Worm (Caenorhabditis elegans) whole organism, midembryonic: ENCODE measurements around the gene dct-6.

Experiments used
- T22C8.4 ChIP-seq: fragments of 200-800 bp; sonication (Bioruptor generic); IDR thresholded peaks from 2 replicates; pipeline ENCODE4 v1.3.6; 2022; ENCODE audit warnings: missing genetic modification characterization, missing compliant biosample characterization
- cog-1 ChIP-seq: sonication (generic microtip); optimal IDR thresholded peaks from 2 replicates; lab custom pipeline; 2016; ENCODE audit warnings: missing genetic modification characterization, missing compliant biosample characterization
- flt-1 ChIP-seq: fragments of 200-800 bp; sonication (Bioruptor generic); IDR thresholded peaks from 2 replicates; pipeline ENCODE4 v1.3.6; 2022; ENCODE audit warnings: missing genetic modification characterization, missing compliant biosample characterization
- klf-2 ChIP-seq: fragments of 200-800 bp; sonication (Bioruptor generic); conservative IDR thresholded peaks from 2 replicates; pipeline ENCODE4 v1.3.6; 2022; ENCODE audit warnings: missing genetic modification reagents, missing genetic modification characterization, missing compliant biosample characterization
- med-1 ChIP-seq: sonication (generic microtip); optimal IDR thresholded peaks from 2 replicates; lab custom pipeline; 2017; ENCODE audit warnings: missing genetic modification characterization, mild to moderate bottlenecking, missing compliant biosample characterization, antibody characterized with exemption, missing genetic modification reagents; ENCODE audit not compliant: insufficient read depth
- ref-1 ChIP-seq: fragments of 200-800 bp; sonication (Bioruptor generic); conservative IDR thresholded peaks from 2 replicates; pipeline ENCODE4 v1.3.6; 2022; ENCODE audit warnings: missing genetic modification reagents, missing genetic modification characterization, missing compliant biosample characterization
- tab-1 ChIP-seq: fragments of 200-800 bp; sonication (Bioruptor generic); IDR thresholded peaks from 2 replicates; pipeline ENCODE4 v1.3.6; 2022; ENCODE audit warnings: missing genetic modification characterization, missing compliant biosample characterization
- ztf-23 ChIP-seq: fragments of 200-800 bp; sonication (Bioruptor generic); IDR thresholded peaks from 2 replicates; pipeline ENCODE4 v1.3.6; 2022; ENCODE audit warnings: missing genetic modification reagents, missing genetic modification characterization, missing compliant biosample characterization
- ztf-29 ChIP-seq: fragments of 200-800 bp; sonication (Bioruptor generic); IDR thresholded peaks from 2 replicates; pipeline ENCODE4 v1.3.6; 2022; ENCODE audit warnings: missing genetic modification reagents, missing genetic modification characterization, missing compliant biosample characterization

Gene dct-6

DNA sequence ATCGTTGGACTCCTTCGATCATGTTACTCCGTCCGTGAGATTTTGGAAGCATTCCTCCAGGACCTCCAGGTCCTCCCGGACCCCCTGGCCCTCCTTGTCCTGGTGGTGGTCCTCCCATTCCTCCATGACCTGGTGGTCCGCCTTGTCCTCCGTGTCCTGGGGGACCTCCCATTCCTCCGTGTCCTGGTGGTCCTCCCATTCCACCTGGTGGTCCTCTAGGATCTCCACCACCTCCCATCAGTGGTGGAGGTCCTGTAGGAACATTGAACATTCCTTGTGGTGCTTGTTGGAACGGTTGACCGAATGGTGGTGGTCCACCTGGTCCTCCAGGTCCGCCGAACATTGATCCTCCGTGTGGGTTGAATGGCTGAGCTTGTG is 12.3 kb upstream of the dct-6 start:
- TF ChIP-seq ref-1 (GFP tag; lab: Robert Waterston, UW) (no peak), tab-1 (GFP tag; lab: Robert Waterston, UW) (0 out of 2 replicates have a peak, but pooled peaks have one; percentile 56), T22C8.4 (GFP tag; lab: Robert Waterston, UW) (no peak)

DNA sequence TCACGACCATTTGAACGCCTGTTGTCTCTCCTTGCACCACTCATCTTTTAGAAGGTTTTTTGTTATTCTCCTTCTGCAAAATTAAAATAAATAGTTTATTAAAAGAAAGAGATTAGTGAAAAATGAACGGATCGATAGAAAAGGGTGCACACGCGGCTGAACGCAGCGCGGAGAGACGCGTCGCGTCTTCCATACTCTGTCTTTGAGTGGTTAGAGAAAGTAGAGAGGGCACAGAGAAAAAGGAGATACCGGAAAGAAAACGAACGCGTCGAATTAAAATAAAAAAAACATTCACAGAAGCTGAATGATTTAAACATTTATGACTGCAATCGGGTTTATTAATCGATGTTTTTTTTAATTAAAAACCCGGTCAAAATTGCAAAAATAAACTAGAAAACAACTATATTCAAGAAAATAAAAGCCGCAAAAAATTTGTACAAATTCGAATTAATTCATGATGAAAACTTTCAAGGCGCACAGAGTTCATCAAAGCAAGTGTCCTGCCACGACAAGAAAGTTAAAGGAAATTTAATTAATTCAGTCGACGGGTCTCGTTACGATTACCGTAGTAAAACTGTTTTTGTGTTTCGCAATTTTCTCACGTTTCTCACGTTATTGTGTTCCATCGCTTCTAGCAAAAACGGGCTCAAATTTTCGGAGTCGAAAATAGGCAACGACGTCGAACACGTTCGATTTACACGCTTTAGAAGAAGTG is 7.9 kb upstream of the dct-6 start, which contains the start of the genes nono-1 and nop-1:
Gene nono-1 (minus strand): TSS at position 75 of the 715 bp plus-strand sequence.
Gene nop-1 (plus strand): TSS at position 551 of the 715 bp plus-strand sequence.
- no peak for TF ChIP-seq klf-2
- TF ChIP-seq flt-1 (GFP tag; lab: Robert Waterston, UW), result peak; percentile 64; the same call in 1 of the 2 replicates

- no peak for TF ChIP-seq flt-1 (GFP tag; lab: Robert Waterston, UW)
- no peak for TF ChIP-seq T22C8.4 (GFP tag; lab: Robert Waterston, UW)
- TF ChIP-seq tab-1 (GFP tag; lab: Robert Waterston, UW), result no peak
- no peak for TF ChIP-seq ref-1 (GFP tag; lab: Robert Waterston, UW)
- TF ChIP-seq ztf-23 (GFP tag; lab: Robert Waterston, UW), result no peak
- no peak for TF ChIP-seq klf-2
- TF ChIP-seq cog-1 (tag; lab: Kevin White, UChicago), result no peak
- no peak for TF ChIP-seq med-1
- TF ChIP-seq ztf-29 (GFP tag; lab: Robert Waterston, UW), result no peak
These were observed 7.2 kb upstream of the dct-6 start for ce11 chrIII:5959049-5959448.

ce11 chrIII:5961560-5961959 is 4.7 kb upstream of the dct-6 start:
- TF ChIP-seq tab-1 (GFP tag; lab: Robert Waterston, UW) (no peak), flt-1 (GFP tag; lab: Robert Waterston, UW) (no peak), ztf-29 (GFP tag; lab: Robert Waterston, UW) (no peak), ztf-23 (GFP tag; lab: Robert Waterston, UW) (no peak), med-1 (no peak), cog-1 (tag; lab: Kevin White, UChicago) (no peak), klf-2 (no peak), ref-1 (GFP tag; lab: Robert Waterston, UW) (no peak), T22C8.4 (GFP tag; lab: Robert Waterston, UW) (no peak)

DNA sequence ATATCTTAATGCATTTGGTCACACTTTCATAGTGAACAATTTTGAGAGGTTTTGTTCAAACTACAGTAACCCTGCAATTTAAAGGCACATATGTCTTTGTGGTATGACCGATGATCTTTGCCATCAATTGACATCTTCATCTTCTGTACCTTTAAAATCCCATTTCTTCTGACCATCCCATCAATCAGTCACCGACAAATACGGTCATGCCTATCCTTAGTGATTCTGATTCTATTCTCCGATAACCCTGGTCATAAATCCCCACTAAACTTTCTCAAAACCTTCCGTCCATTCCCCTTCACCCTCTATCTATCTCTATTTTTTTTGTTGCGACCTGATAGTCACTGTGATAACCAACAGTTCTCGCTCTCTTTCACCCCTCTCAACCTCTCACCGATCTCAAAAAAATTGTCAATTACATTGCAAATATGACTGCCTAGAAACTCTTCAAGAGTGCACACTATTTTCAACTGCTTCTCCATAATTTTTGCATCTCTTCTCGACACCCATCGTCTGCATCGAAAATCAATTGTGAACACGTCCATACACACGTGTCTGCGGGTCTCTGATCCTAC is 2.1 kb upstream of the dct-6 start:
- TF ChIP-seq flt-1 (GFP tag; lab: Robert Waterston, UW) (no peak), ztf-23 (GFP tag; lab: Robert Waterston, UW) (no peak), klf-2 (no peak), cog-1 (tag; lab: Kevin White, UChicago) (no peak), med-1 (no peak), ref-1 (GFP tag; lab: Robert Waterston, UW) (no peak)

DNA sequence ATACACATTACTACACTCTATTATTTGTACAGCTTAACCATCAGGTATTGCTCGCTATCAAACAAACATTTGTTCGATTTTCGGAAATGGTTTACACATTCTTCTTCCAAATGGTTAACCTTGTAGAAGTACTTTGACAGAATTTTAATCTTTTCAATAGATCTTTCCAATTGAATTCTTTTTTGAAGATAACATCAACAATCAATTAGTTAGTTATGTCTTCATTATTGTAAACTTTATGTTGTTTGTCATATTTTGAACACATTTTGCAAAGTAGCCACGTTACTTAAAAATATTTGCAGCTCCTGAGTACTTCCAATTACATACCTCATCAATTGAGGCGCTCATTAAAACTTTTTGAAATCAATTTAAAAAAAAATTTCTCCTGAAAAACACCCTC is 845 bp upstream of the dct-6 start:
- TF ChIP-seq med-1 (no peak), ztf-29 (GFP tag; lab: Robert Waterston, UW) (no peak), ztf-23 (GFP tag; lab: Robert Waterston, UW) (no peak), flt-1 (GFP tag; lab: Robert Waterston, UW) (no peak), klf-2 (no peak), T22C8.4 (GFP tag; lab: Robert Waterston, UW) (no peak), cog-1 (tag; lab: Kevin White, UChicago) (no peak), ref-1 (GFP tag; lab: Robert Waterston, UW) (no peak), tab-1 (GFP tag; lab: Robert Waterston, UW) (no peak)

DNA sequence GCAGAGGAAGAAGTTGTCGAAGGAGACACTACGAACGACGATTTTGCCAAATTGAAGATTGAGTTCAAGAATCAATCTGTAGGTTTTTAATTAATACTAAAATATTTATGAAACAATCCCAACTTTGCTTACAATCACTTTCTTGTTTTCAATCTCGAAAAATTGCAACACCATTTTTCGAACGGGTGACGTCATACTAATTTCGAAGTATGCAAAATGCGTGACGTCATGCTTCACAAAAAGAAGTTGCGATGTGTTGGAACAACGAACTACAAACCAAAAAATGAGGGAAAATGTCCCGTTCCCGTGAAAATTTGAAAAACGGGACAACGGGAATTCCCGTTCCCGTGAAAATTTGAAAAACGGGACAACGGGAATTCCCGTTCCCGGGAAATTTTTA is 1.4 kb downstream of the dct-6 start:
- TF ChIP-seq ztf-29 (GFP tag; lab: Robert Waterston, UW) (no peak), klf-2 (no peak), ztf-23 (GFP tag; lab: Robert Waterston, UW) (no peak), ref-1 (GFP tag; lab: Robert Waterston, UW) (no peak), cog-1 (tag; lab: Kevin White, UChicago) (no peak), med-1 (no peak), T22C8.4 (GFP tag; lab: Robert Waterston, UW) (no peak), tab-1 (GFP tag; lab: Robert Waterston, UW) (no peak), flt-1 (GFP tag; lab: Robert Waterston, UW) (no peak)

DNA sequence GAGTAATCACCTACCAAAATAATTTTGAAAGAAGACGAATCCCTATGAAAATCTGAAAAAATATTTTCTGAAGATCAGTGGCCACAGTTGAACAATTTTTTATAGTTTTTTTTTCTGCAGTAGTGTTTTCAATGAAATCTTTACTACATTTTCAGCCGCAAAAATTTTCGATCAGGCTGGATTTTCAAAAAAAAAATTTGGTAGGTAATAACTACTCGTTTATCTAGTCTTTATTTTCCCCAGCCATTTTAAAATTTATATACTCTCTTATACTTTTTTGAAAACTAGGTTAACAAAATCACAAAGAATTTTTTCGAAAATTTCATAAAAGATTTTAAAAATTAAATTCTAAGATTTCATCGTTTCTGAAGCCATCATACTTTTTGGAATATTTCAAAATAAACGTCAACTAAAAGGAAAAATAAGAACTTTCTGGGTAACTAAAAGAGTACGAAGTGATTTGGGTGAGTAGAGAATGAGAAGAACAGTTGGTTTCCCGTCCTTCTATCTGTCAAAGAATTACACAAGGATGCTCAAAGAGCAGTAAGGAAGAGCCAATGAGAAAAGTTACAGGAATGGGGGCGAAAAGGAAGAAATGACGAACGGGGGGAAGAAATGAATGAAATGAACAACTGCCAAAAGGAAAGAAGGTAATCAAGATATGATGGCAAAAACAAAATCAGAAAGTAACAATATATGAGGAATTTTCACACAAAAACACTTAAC is 9.0 kb downstream of the dct-6 start, which contains the start of gene mlp-1:
Gene mlp-1 (minus strand): TSS at position 51 of the 726 bp plus-strand sequence.
- TF ChIP-seq cog-1 (tag; lab: Kevin White, UChicago), result no peak
- no peak for TF ChIP-seq ref-1 (GFP tag; lab: Robert Waterston, UW)
- TF ChIP-seq ztf-23 (GFP tag; lab: Robert Waterston, UW), result no peak
- no peak for TF ChIP-seq T22C8.4 (GFP tag; lab: Robert Waterston, UW)
- TF ChIP-seq flt-1 (GFP tag; lab: Robert Waterston, UW), result no peak
- TF ChIP-seq klf-2, result no peak
- no peak for TF ChIP-seq tab-1 (GFP tag; lab: Robert Waterston, UW)
- no peak for TF ChIP-seq med-1
- no peak for TF ChIP-seq ztf-29 (GFP tag; lab: Robert Waterston, UW)

DNA sequence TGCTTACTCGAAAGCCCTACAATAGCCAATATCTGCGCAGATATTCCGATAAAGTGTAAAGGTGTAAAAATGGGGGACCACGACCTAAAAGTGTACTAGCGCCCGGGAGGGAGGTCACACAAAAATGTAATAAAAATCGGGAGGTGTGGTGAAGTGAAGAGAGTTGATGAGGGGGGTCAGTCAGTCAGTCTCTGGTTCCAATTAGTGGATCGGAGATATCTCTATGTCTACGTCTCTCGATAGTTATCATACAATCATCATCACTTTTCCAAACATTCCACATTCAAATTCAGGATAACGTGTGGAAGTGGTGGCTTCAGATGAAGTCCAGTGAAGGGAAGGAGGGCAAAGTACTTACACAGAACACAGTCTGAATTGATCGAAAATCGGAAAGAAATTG is 9.8 kb downstream of the dct-6 start:
- TF ChIP-seq cog-1 (tag; lab: Kevin White, UChicago) (no peak), klf-2 (no peak), ztf-23 (GFP tag; lab: Robert Waterston, UW) (no peak), med-1 (no peak), flt-1 (GFP tag; lab: Robert Waterston, UW) (no peak), tab-1 (GFP tag; lab: Robert Waterston, UW) (no peak), T22C8.4 (GFP tag; lab: Robert Waterston, UW) (no peak), ref-1 (GFP tag; lab: Robert Waterston, UW) (no peak), ztf-29 (GFP tag; lab: Robert Waterston, UW) (no peak)
